Fruit fly (Drosophila melanogaster): ENCODE measurements around the gene knrl.
A peak's percentile ranks its signal among the peaks of the same experiment; 100 is the strongest.

knrl gene

DNA sequence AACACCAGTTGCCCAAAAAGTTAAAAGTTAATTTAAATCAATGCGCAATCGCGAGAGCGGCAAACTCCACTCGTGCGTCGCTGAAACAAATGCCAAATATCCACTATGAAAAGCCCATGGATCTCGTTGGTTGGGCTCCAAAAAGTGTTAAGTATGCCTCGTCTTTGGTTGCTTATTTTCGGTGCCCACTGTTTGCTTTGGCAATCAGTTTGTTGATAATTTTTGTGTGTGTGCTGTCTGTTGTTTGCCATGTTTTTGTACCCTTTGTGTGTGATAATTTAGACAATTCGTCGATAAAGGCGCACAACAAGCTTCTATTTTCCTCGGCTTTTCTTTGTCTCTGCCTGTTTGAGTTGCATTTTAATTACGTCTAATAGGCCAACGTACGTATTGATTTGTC, 43.5 kb upstream of the knrl start (continued):
- no peak for TF ChIP-seq Side (GFP tag; optimal IDR thresholded peaks at IDR 0.05)
- TF ChIP-seq grau (tag; optimal IDR thresholded peaks at IDR 0.05), result peak; percentile 50
- no peak for TF ChIP-seq CG9797 (GFP tag; optimal IDR thresholded peaks at IDR 0.05)
- TF ChIP-seq zfh1 (GFP tag; IDR thresholded peaks at IDR 0.05), result no peak
- no peak for TF ChIP-seq hbn (GFP tag; IDR thresholded peaks at IDR 0.05; ENCODE audit: partially characterized antibody)
- TF ChIP-seq Ets97D (GFP tag; optimal IDR thresholded peaks at IDR 0.05), result no peak
- no peak for TF ChIP-seq CG3726 (GFP tag; IDR thresholded peaks at IDR 0.05)
- no peak for TF ChIP-seq Dbx (GFP tag; IDR thresholded peaks at IDR 0.05)
- peak; percentile 59 for TF ChIP-seq mirr (GFP tag; optimal IDR thresholded peaks at IDR 0.05)
- TF ChIP-seq CG3847 (GFP tag; IDR thresholded peaks at IDR 0.05), result no peak
- TF ChIP-seq NC2α (GFP tag; optimal IDR thresholded peaks at IDR 0.05), result no peak
- TF ChIP-seq dimm (GFP tag; IDR thresholded peaks at IDR 0.05), result no peak
- no peak for TF ChIP-seq eve (GFP tag; optimal IDR thresholded peaks at IDR 0.05)
- TF ChIP-seq E2f1 (GFP tag; IDR thresholded peaks at IDR 0.05), result no peak
- no peak for TF ChIP-seq bbx (GFP tag; IDR thresholded peaks at IDR 0.05; ENCODE audit: partially characterized antibody)
- TF ChIP-seq CG8924 (tag; optimal IDR thresholded peaks at IDR 0.05), result no peak
- no peak for TF ChIP-seq klu (GFP tag; IDR thresholded peaks at IDR 0.05)
- TF ChIP-seq bcd (GFP tag; optimal IDR thresholded peaks at IDR 0.05), result no peak
- TF ChIP-seq emc (GFP tag; optimal IDR thresholded peaks at IDR 0.05), result no peak
- peak; percentile 30 for TF ChIP-seq Jarid2 (GFP tag; optimal IDR thresholded peaks at IDR 0.05)
- TF ChIP-seq ap (GFP tag; IDR thresholded peaks at IDR 0.05), result no peak
- TF ChIP-seq Atf3 (GFP tag; optimal IDR thresholded peaks at IDR 0.05), result no peak
- no peak for TF ChIP-seq zfh2 (GFP tag; optimal IDR thresholded peaks at IDR 0.05)
- TF ChIP-seq crc (GFP tag; optimal IDR thresholded peaks at IDR 0.05), result no peak
- TF ChIP-seq Nf-YB (GFP tag; optimal IDR thresholded peaks at IDR 0.05), result peak; percentile 21
- no peak for TF ChIP-seq ttk (GFP tag; IDR thresholded peaks at IDR 0.05)
- no peak for TF ChIP-seq CG31365 (tag; optimal IDR thresholded peaks at IDR 0.05)
- peak; percentile 18 for TF ChIP-seq unpg (GFP tag; optimal IDR thresholded peaks at IDR 0.05)
- TF ChIP-seq CG31224 (GFP tag; IDR thresholded peaks at IDR 0.05), result no peak
- TF ChIP-seq lilli (GFP tag; optimal IDR thresholded peaks at IDR 0.05), result no peak
- TF ChIP-seq CG12391 (tag; optimal IDR thresholded peaks at IDR 0.05), result no peak
- TF ChIP-seq CG4360 (GFP tag; IDR thresholded peaks at IDR 0.05), result no peak
- no peak for TF ChIP-seq HLHmδ (GFP tag; optimal IDR thresholded peaks at IDR 0.05)
- TF ChIP-seq CG12942 (GFP tag; optimal IDR thresholded peaks at IDR 0.05), result no peak
- no peak for TF ChIP-seq NK7.1 (GFP tag; optimal IDR thresholded peaks at IDR 0.05)
- TF ChIP-seq knrl (GFP tag; IDR thresholded peaks at IDR 0.05; ENCODE audit: partially characterized antibody), result no peak
- TF ChIP-seq Xrp1 (GFP tag; IDR thresholded peaks at IDR 0.05), result peak; percentile 41
- no peak for TF ChIP-seq H15 (GFP tag; IDR thresholded peaks at IDR 0.05)
- TF ChIP-seq CG30431 (GFP tag; optimal IDR thresholded peaks at IDR 0.05), result no peak
- no peak for TF ChIP-seq CG7271 (tag; optimal IDR thresholded peaks at IDR 0.05)
- TF ChIP-seq CHES-1-like (GFP tag; optimal IDR thresholded peaks at IDR 0.05), result no peak
- no peak for TF ChIP-seq cad (GFP tag; optimal IDR thresholded peaks at IDR 0.05)
- TF ChIP-seq CG1832 (GFP tag; optimal IDR thresholded peaks at IDR 0.05), result no peak
- no peak for TF ChIP-seq tgo (GFP tag; IDR thresholded peaks at IDR 0.05)
- no peak for TF ChIP-seq lov (optimal IDR thresholded peaks at IDR 0.05)
- TF ChIP-seq lov (GFP tag; IDR thresholded peaks at IDR 0.05), result no peak
- TF ChIP-seq CG6254 (GFP tag; optimal IDR thresholded peaks at IDR 0.05), result no peak
- TF ChIP-seq CG13775 (GFP tag; optimal IDR thresholded peaks at IDR 0.05), result peak; percentile 2
- TF ChIP-seq Atf-2 (GFP tag; optimal IDR thresholded peaks at IDR 0.05), result no peak
- TF ChIP-seq Scr (GFP tag; IDR thresholded peaks at IDR 0.05; ENCODE audit: partially characterized antibody), result no peak
- no peak for TF ChIP-seq GATAe (GFP tag; conservative IDR thresholded peaks at IDR 0.05)
- no peak for TF ChIP-seq CG18011 (GFP tag; optimal IDR thresholded peaks at IDR 0.05)
- no peak for TF ChIP-seq inv (GFP tag; IDR thresholded peaks at IDR 0.05; ENCODE audit: partially characterized antibody)

All from whole organism, embryonic.